Fruit fly (Drosophila melanogaster) whole organism, wandering third instar larva: Measurements from ENCODE around the gene Cyp9f2.

Source experiments
- CrebA ChIP-seq: fragments of 200-800 bp; sonication (Bioruptor generic); optimal IDR thresholded peaks from 2 replicates; lab custom pipeline; 2016; ENCODE audit warnings: missing biosample characterization, mild to moderate bottlenecking, missing genetic modification characterization, borderline replicate concordance
- HLH106 ChIP-seq: fragments of 200-800 bp; optimal IDR thresholded peaks from 3 replicates; lab custom pipeline; 2019; ENCODE audit warnings: missing biosample characterization, mild to moderate bottlenecking, missing genetic modification characterization, moderate library complexity
- Hr78 ChIP-seq: fragments of >200 bp; optimal IDR thresholded peaks from 2 replicates; lab custom pipeline; 2017; ENCODE audit warnings: missing biosample characterization, missing genetic modification characterization
- br ChIP-seq: fragments of 200-800 bp; sonication (Bioruptor generic); optimal IDR thresholded peaks from 2 replicates; lab custom pipeline; 2016; ENCODE audit warnings: missing biosample characterization, missing genetic modification characterization
- ey ChIP-seq: fragments of 200-800 bp; sonication (Bioruptor generic); optimal IDR thresholded peaks from 2 replicates; lab custom pipeline; 2016; ENCODE audit warnings: missing biosample characterization, missing genetic modification characterization
- usp ChIP-seq: fragments of >200 bp; optimal IDR thresholded peaks from 2 replicates; lab custom pipeline; 2017; ENCODE audit warnings: missing biosample characterization, missing genetic modification characterization

DNA sequence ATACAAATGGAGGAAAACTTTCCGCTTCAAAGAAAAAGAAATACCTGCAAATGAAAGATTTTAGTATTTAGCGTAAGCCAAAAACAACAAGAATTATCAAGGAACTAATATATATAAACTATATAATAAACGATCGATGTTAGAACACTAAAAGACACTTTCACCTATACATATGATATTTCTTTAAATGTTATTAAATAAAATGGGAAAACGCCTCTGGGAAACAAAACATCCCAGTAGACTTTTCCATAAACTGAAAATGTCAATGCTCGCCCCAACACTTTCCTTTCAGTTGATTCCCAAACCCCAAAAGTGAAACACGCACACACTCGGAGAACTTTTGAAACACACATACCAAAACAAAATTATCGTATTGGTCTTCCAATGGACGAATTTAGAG lies 41.5 kb upstream of the Cyp9f2 start, which contains the start of gene vrs:
- TF ChIP-seq br (GFP tag; lab: Kevin White, UChicago) (no peak), Hr78 (GFP tag; lab: Kevin White, UChicago) (no peak), ey (GFP tag; lab: Kevin White, UChicago) (no peak), HLH106 (tag; lab: Kevin White, UChicago) (no peak), CrebA (GFP tag; lab: Kevin White, UChicago) (no peak), usp (GFP tag; lab: Kevin White, UChicago) (no peak)
